Fruit fly (Drosophila melanogaster): Measurements from ENCODE around the gene Klp67A.

Gene Klp67A

DNA sequence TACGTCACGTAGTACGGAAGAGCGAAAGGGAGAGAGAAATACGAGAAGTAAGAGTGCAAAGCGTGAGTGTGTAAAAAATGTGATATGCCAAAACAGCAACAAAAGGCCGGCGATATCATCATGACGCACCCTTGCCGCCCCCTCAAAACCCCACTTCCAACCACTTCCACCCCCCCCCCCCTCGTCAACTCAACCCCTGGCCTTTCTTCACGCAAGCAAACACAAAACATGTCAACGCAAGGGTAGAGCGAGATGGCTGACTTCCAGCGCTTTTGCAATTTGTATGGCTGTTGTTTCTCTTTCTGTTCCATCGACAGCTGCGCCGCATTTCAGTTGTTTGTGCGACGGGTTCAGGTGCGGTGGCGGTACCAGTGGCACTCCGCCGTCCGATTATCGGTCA is 31.1 kb downstream of the Klp67A start (continued):
- TF ChIP-seq CG3032 (tag; optimal IDR thresholded peaks at IDR 0.05): no peak
- no peak for TF ChIP-seq fd59A (GFP tag; optimal IDR thresholded peaks at IDR 0.05)
- TF ChIP-seq Lpt (GFP tag; optimal IDR thresholded peaks at IDR 0.05): peak; percentile 64
- no peak for TF ChIP-seq salr (GFP tag; optimal IDR thresholded peaks at IDR 0.05)
- TF ChIP-seq vri (GFP tag; optimal IDR thresholded peaks at IDR 0.05): peak; percentile 21
- no peak for TF ChIP-seq Ets21C (GFP tag; optimal IDR thresholded peaks at IDR 0.05)
- TF ChIP-seq Gug (GFP tag; IDR thresholded peaks at IDR 0.05): peak; percentile 50; the same call in 1 of the 2 replicates

dm6 chr3L:9333745-9334382 is 33.0 kb downstream of the Klp67A start, which contains the start of gene PGRP-LA:
Gene PGRP-LA (plus strand): TSS chr3L:9334332.
- TF ChIP-seq CG15336 (GFP tag; IDR thresholded peaks at IDR 0.05): no peak
- TF ChIP-seq CG31627 (GFP tag; optimal IDR thresholded peaks at IDR 0.05): peak; percentile 18
- peak; percentile 33 for TF ChIP-seq acj6 (GFP tag; optimal IDR thresholded peaks at IDR 0.05)
- TF ChIP-seq CG6163 (GFP tag; IDR thresholded peaks at IDR 0.05): peak; percentile 21; the same call in 1 of the 3 replicates
- TF ChIP-seq Blimp-1 (GFP tag; optimal IDR thresholded peaks at IDR 0.05): no peak
- TF ChIP-seq CG8632 (GFP tag; optimal IDR thresholded peaks at IDR 0.05): no peak
- peak; percentile 37 for TF ChIP-seq OdsH (GFP tag; optimal IDR thresholded peaks at IDR 0.05)
- peak; percentile 10 for TF ChIP-seq achi (GFP tag; optimal IDR thresholded peaks at IDR 0.05)
- TF ChIP-seq CG3919 (GFP tag; optimal IDR thresholded peaks at IDR 0.05): peak; percentile 57
- TF ChIP-seq CG6808 (GFP tag; optimal IDR thresholded peaks at IDR 0.05): no peak
- no peak for TF ChIP-seq CG16779 (tag; optimal IDR thresholded peaks at IDR 0.05)
- no peak for TF ChIP-seq spab (GFP tag; optimal IDR thresholded peaks at IDR 0.05)
- no peak for TF ChIP-seq CG10631 (GFP tag; optimal IDR thresholded peaks at IDR 0.05)
- TF ChIP-seq Hr4 (GFP tag; optimal IDR thresholded peaks at IDR 0.05): peak; percentile 26
- no peak for TF ChIP-seq CG11294 (GFP tag; IDR thresholded peaks at IDR 0.05)
- no peak for TF ChIP-seq net (GFP tag; optimal IDR thresholded peaks at IDR 0.05)
- no peak for TF ChIP-seq CG8119 (GFP tag; IDR thresholded peaks at IDR 0.05)
- peak; percentile 45 for TF ChIP-seq Met (GFP tag; optimal IDR thresholded peaks at IDR 0.05)
- no peak for TF ChIP-seq svp (GFP tag)
- no peak for TF ChIP-seq dac (GFP tag; optimal IDR thresholded peaks at IDR 0.05)
- TF ChIP-seq lz (GFP tag; optimal IDR thresholded peaks at IDR 0.05): peak; percentile 41
- peak; percentile 5 for TF ChIP-seq Hr39 (GFP tag; optimal IDR thresholded peaks at IDR 0.05)
- no peak for TF ChIP-seq CG11762 (GFP tag; optimal IDR thresholded peaks at IDR 0.05; ENCODE audit: insufficient read depth)
- peak; percentile 44 for TF ChIP-seq cyc (GFP tag; optimal IDR thresholded peaks at IDR 0.05)
- no peak for TF ChIP-seq Ets96B (tag; optimal IDR thresholded peaks at IDR 0.05)
- TF ChIP-seq CG3032 (tag; optimal IDR thresholded peaks at IDR 0.05): no peak
- no peak for TF ChIP-seq Eip75B (GFP tag; optimal IDR thresholded peaks at IDR 0.05)
- TF ChIP-seq CG34406 (GFP tag; optimal IDR thresholded peaks at IDR 0.05): no peak
- no peak for TF ChIP-seq CG6854 (GFP tag; optimal IDR thresholded peaks at IDR 0.05)
- no peak for TF ChIP-seq fd59A (GFP tag; optimal IDR thresholded peaks at IDR 0.05)
- no peak for TF ChIP-seq esn (GFP tag; optimal IDR thresholded peaks at IDR 0.05)
- no peak for TF ChIP-seq CG6792 (GFP tag; optimal IDR thresholded peaks at IDR 0.05)
- TF ChIP-seq Eip93F (GFP tag; optimal IDR thresholded peaks at IDR 0.05): no peak
- no peak for TF ChIP-seq ss (GFP tag; optimal IDR thresholded peaks at IDR 0.05)
- no peak for TF ChIP-seq CG10669 (GFP tag; optimal IDR thresholded peaks at IDR 0.05)
- TF ChIP-seq CG32006 (GFP tag; optimal IDR thresholded peaks at IDR 0.05): no peak
- TF ChIP-seq Ets21C (GFP tag; optimal IDR thresholded peaks at IDR 0.05): no peak
- no peak for TF ChIP-seq Lpt (GFP tag; optimal IDR thresholded peaks at IDR 0.05)
- TF ChIP-seq topi (GFP tag; optimal IDR thresholded peaks at IDR 0.05): peak; percentile 21
- TF ChIP-seq fkh (GFP tag; optimal IDR thresholded peaks at IDR 0.05): no peak
- no peak for TF ChIP-seq CG7368 (GFP tag; optimal IDR thresholded peaks at IDR 0.05)
- TF ChIP-seq CG8319 (GFP tag; optimal IDR thresholded peaks at IDR 0.05): no peak
- peak; percentile 10 for TF ChIP-seq Sox14 (GFP tag; optimal IDR thresholded peaks at IDR 0.05)
- TF ChIP-seq CG1621 (tag; optimal IDR thresholded peaks at IDR 0.05): no peak
- TF ChIP-seq CG6276 (GFP tag; optimal IDR thresholded peaks at IDR 0.05): no peak
- TF ChIP-seq Sox102F (GFP tag; optimal IDR thresholded peaks at IDR 0.05): peak; percentile 31
